Fruit fly (Drosophila melanogaster) whole organism, prepupa: ENCODE results near the gene Sr-CI.
A peak's percentile ranks its signal among the peaks of the same experiment; 100 is the strongest.

Experiments used
- CG10669 ChIP-seq: fragments of 200-800 bp; sonication (Bioruptor generic); optimal IDR thresholded peaks from 3 replicates; lab custom pipeline; 2018; ENCODE audit warnings: missing biosample characterization, mild to moderate bottlenecking, missing genetic modification characterization, moderate library complexity
- CG11294 ChIP-seq: fragments of 200-800 bp; sonication (Bioruptor generic); IDR thresholded peaks from 2 replicates; pipeline ENCODE4 v1.3.6; 2022; ENCODE audit warnings: missing biosample characterization, missing genetic modification characterization
- CG11762 ChIP-seq: fragments of 200-800 bp; sonication (Bioruptor generic); optimal IDR thresholded peaks from 3 replicates; lab custom pipeline; 2016; ENCODE audit warnings: missing biosample characterization, missing genetic modification characterization; ENCODE audit not compliant: insufficient read depth
- CG11902 ChIP-seq: fragments of 200-800 bp; sonication (Bioruptor generic); optimal IDR thresholded peaks from 3 replicates; lab custom pipeline; 2016; ENCODE audit warnings: missing biosample characterization, missing genetic modification characterization
- CG15336 ChIP-seq: fragments of 200-800 bp; sonication (Bioruptor generic); IDR thresholded peaks from 2 replicates; pipeline ENCODE4 v1.3.6; 2022; ENCODE audit warnings: missing biosample characterization, missing genetic modification characterization
- CG1621 ChIP-seq: fragments of 200-800 bp; sonication (Bioruptor generic); optimal IDR thresholded peaks from 3 replicates; lab custom pipeline; 2018; ENCODE audit warnings: missing biosample characterization, mild to moderate bottlenecking, missing genetic modification characterization
- CG16779 ChIP-seq: fragments of 200-800 bp; sonication (Bioruptor generic); optimal IDR thresholded peaks from 3 replicates; lab custom pipeline; 2017; ENCODE audit warnings: missing biosample characterization, mild to moderate bottlenecking, missing genetic modification characterization
- CG3032 ChIP-seq: fragments of 200-800 bp; optimal IDR thresholded peaks from 2 replicates; lab custom pipeline; 2019; ENCODE audit warnings: missing biosample characterization, mild to moderate bottlenecking, missing genetic modification characterization, moderate library complexity
- CG31627 ChIP-seq: fragments of 200-800 bp; sonication (Bioruptor generic); optimal IDR thresholded peaks from 3 replicates; lab custom pipeline; 2016; ENCODE audit warnings: missing biosample characterization, missing genetic modification characterization
- CG32006 ChIP-seq: fragments of 200-800 bp; sonication (Bioruptor generic); optimal IDR thresholded peaks from 3 replicates; lab custom pipeline; 2017; ENCODE audit warnings: missing biosample characterization, mild to moderate bottlenecking, missing genetic modification characterization
- CG3919 ChIP-seq: fragments of 200-800 bp; sonication (Bioruptor generic); optimal IDR thresholded peaks from 3 replicates; lab custom pipeline; 2016; ENCODE audit warnings: missing biosample characterization, missing genetic modification characterization
- CG4318 ChIP-seq: fragments of 200-800 bp; sonication (Bioruptor generic); optimal IDR thresholded peaks from 3 replicates; lab custom pipeline; 2017; ENCODE audit warnings: missing biosample characterization, mild to moderate bottlenecking, missing genetic modification characterization
- CG6163 ChIP-seq: fragments of 200-800 bp; sonication (Bioruptor generic); IDR thresholded peaks from 3 replicates; pipeline ENCODE4 v1.3.6; 2022; ENCODE audit warnings: missing biosample characterization, missing genetic modification characterization
- CG6276 ChIP-seq: fragments of 200-800 bp; sonication (Bioruptor generic); optimal IDR thresholded peaks from 2 replicates; lab custom pipeline; 2017; ENCODE audit warnings: missing biosample characterization, mild to moderate bottlenecking, missing genetic modification characterization
- CG6792 ChIP-seq: fragments of 200-800 bp; sonication (Bioruptor generic); optimal IDR thresholded peaks from 3 replicates; lab custom pipeline; 2016; ENCODE audit warnings: missing biosample characterization, missing genetic modification characterization
- CG6808 ChIP-seq: fragments of 200-800 bp; sonication (Bioruptor generic); optimal IDR thresholded peaks from 3 replicates; lab custom pipeline; 2017; ENCODE audit warnings: missing biosample characterization, missing genetic modification characterization, mild to moderate bottlenecking, moderate library complexity, missing genetic modification reagents
- CG6854 ChIP-seq: fragments of 200-800 bp; sonication (Bioruptor generic); optimal IDR thresholded peaks from 2 replicates; lab custom pipeline; 2017; ENCODE audit warnings: missing biosample characterization, mild to moderate bottlenecking, missing genetic modification characterization
- CG7368 ChIP-seq: fragments of 200-800 bp; sonication (Bioruptor generic); optimal IDR thresholded peaks from 3 replicates; lab custom pipeline; 2016; ENCODE audit warnings: missing biosample characterization, missing genetic modification characterization
- CG8119 ChIP-seq: fragments of 200-800 bp; sonication (Bioruptor generic); IDR thresholded peaks from 3 replicates; pipeline ENCODE4 v1.3.6; 2022; ENCODE audit warnings: missing biosample characterization, missing genetic modification characterization
- CG8632 ChIP-seq: fragments of 200-800 bp; sonication (Bioruptor generic); optimal IDR thresholded peaks from 3 replicates; lab custom pipeline; 2016; ENCODE audit warnings: missing biosample characterization, missing genetic modification characterization
- CG9139 ChIP-seq: fragments of 200-800 bp; sonication (Bioruptor generic); optimal IDR thresholded peaks from 3 replicates; lab custom pipeline; 2017; ENCODE audit warnings: missing biosample characterization, mild to moderate bottlenecking, missing genetic modification characterization
- Eip78C ChIP-seq: fragments of 200-800 bp; sonication (Bioruptor generic); peaks from one replicate; lab custom pipeline; 2016; ENCODE audit warnings: missing biosample characterization, missing genetic modification characterization
- Ets21C ChIP-seq: fragments of 200-800 bp; sonication (Bioruptor generic); optimal IDR thresholded peaks from 3 replicates; lab custom pipeline; 2016; ENCODE audit warnings: missing biosample characterization, missing genetic modification characterization
- Ets96B ChIP-seq: fragments of 200-800 bp; optimal IDR thresholded peaks from 2 replicates; lab custom pipeline; 2019; ENCODE audit warnings: missing biosample characterization, mild to moderate bottlenecking, missing genetic modification characterization, moderate library complexity
- Gug ChIP-seq: fragments of 200-800 bp; sonication (Bioruptor generic); IDR thresholded peaks from 2 replicates; pipeline ENCODE4 v1.3.6; 2022; ENCODE audit warnings: missing biosample characterization, missing genetic modification characterization
- Hr38 ChIP-seq: sonication (Bioruptor generic); optimal IDR thresholded peaks from 2 replicates; lab custom pipeline; 2016; ENCODE audit warnings: missing biosample characterization, missing genetic modification characterization
- Hr39 ChIP-seq: fragments of 200-800 bp; sonication (Bioruptor generic); optimal IDR thresholded peaks from 2 replicates; lab custom pipeline; 2016; ENCODE audit warnings: missing biosample characterization, missing genetic modification characterization
- Hr4 ChIP-seq: fragments of 200-800 bp; sonication (Bioruptor generic); optimal IDR thresholded peaks from 3 replicates; lab custom pipeline; 2016; ENCODE audit warnings: missing biosample characterization, missing genetic modification characterization
- Lpt ChIP-seq: fragments of 200-800 bp; sonication (Bioruptor generic); optimal IDR thresholded peaks from 3 replicates; lab custom pipeline; 2016; ENCODE audit warnings: missing biosample characterization, missing genetic modification characterization
- Met ChIP-seq: fragments of 200-800 bp; sonication (Bioruptor generic); optimal IDR thresholded peaks from 3 replicates; lab custom pipeline; 2016; ENCODE audit warnings: missing biosample characterization, missing genetic modification characterization
- OdsH ChIP-seq: fragments of 200-800 bp; sonication (Bioruptor generic); optimal IDR thresholded peaks from 3 replicates; lab custom pipeline; 2016; ENCODE audit warnings: missing biosample characterization, missing genetic modification characterization
- Smox ChIP-seq: fragments of 200-800 bp; sonication (Bioruptor generic); optimal IDR thresholded peaks from 3 replicates; lab custom pipeline; 2016; ENCODE audit warnings: missing biosample characterization, missing genetic modification characterization
- achi ChIP-seq: fragments of 200-800 bp; sonication (Bioruptor generic); optimal IDR thresholded peaks from 3 replicates; lab custom pipeline; 2016; ENCODE audit warnings: missing biosample characterization, missing genetic modification characterization
- acj6 ChIP-seq: fragments of 200-800 bp; sonication (Bioruptor generic); optimal IDR thresholded peaks from 3 replicates; lab custom pipeline; 2016; ENCODE audit warnings: missing biosample characterization, missing genetic modification characterization
- dac ChIP-seq: fragments of 200-800 bp; sonication (Bioruptor generic); optimal IDR thresholded peaks from 2 replicates; lab custom pipeline; 2017; ENCODE audit warnings: missing biosample characterization, mild to moderate bottlenecking, missing genetic modification characterization
- dsx ChIP-seq: fragments of 200-800 bp; optimal IDR thresholded peaks from 3 replicates; lab custom pipeline; 2019; ENCODE audit warnings: missing biosample characterization, mild to moderate bottlenecking, missing genetic modification characterization, moderate library complexity; ENCODE audit not compliant: poor library complexity, severe bottlenecking
- eg ChIP-seq: fragments of 200-800 bp; sonication (Bioruptor generic); IDR thresholded peaks from 3 replicates; pipeline ENCODE4 v1.3.6; 2022; ENCODE audit warnings: missing biosample characterization, missing genetic modification characterization
- fd59A ChIP-seq: fragments of 200-800 bp; sonication (Bioruptor generic); optimal IDR thresholded peaks from 2 replicates; lab custom pipeline; 2017; ENCODE audit warnings: missing biosample characterization, mild to moderate bottlenecking, missing genetic modification characterization, missing genetic modification reagents
- fd85E ChIP-seq: fragments of 200-800 bp; sonication (Bioruptor generic); optimal IDR thresholded peaks from 3 replicates; lab custom pipeline; 2016; ENCODE audit warnings: missing biosample characterization, missing genetic modification characterization
- fkh ChIP-seq: fragments of 200-800 bp; sonication (Bioruptor generic); optimal IDR thresholded peaks from 3 replicates; lab custom pipeline; 2017; ENCODE audit warnings: missing biosample characterization, mild to moderate bottlenecking, missing genetic modification characterization, moderate library complexity
- net ChIP-seq: fragments of 200-800 bp; sonication (Bioruptor generic); optimal IDR thresholded peaks from 3 replicates; lab custom pipeline; 2016; ENCODE audit warnings: missing biosample characterization, missing genetic modification characterization
- pdm3 ChIP-seq: fragments of 200-800 bp; sonication (Bioruptor generic); optimal IDR thresholded peaks from 3 replicates; lab custom pipeline; 2016; ENCODE audit warnings: missing biosample characterization, missing genetic modification characterization
- salr ChIP-seq, 2 experiments: fragments of 200-800 bp; sonication (Bioruptor generic); optimal IDR thresholded peaks; 3 replicates each; lab custom pipeline; 2016 to 2018; ENCODE audit warnings: missing biosample characterization in 2 of 2, missing genetic modification characterization in 2 of 2, mild to moderate bottlenecking in 1 of 2
- spab ChIP-seq: fragments of 200-800 bp; sonication (Bioruptor generic); optimal IDR thresholded peaks from 2 replicates; lab custom pipeline; 2017; ENCODE audit warnings: missing biosample characterization, mild to moderate bottlenecking, missing genetic modification characterization, missing genetic modification reagents
- ss ChIP-seq, 2 experiments: fragments of 200-800 bp; sonication (Bioruptor generic); optimal IDR thresholded peaks; 2 replicates in 1 of 2; 3 replicates in 1 of 2; lab custom pipeline; 2017 to 2018; ENCODE audit warnings: mild to moderate bottlenecking in 2 of 2, missing biosample characterization in 2 of 2, missing genetic modification characterization in 2 of 2, moderate library complexity in 1 of 2
- svp ChIP-seq: fragments of 200-800 bp; sonication (Bioruptor generic); peaks from one replicate; lab custom pipeline; 2016; ENCODE audit warnings: missing biosample characterization, missing genetic modification characterization
- topi ChIP-seq: fragments of 200-800 bp; sonication (Bioruptor generic); optimal IDR thresholded peaks from 3 replicates; lab custom pipeline; 2016; ENCODE audit warnings: missing biosample characterization, missing genetic modification characterization
- vri ChIP-seq: fragments of 200-800 bp; sonication (Bioruptor generic); optimal IDR thresholded peaks from 3 replicates; lab custom pipeline; 2016; ENCODE audit warnings: missing biosample characterization, mild to moderate bottlenecking, missing genetic modification characterization

The Sr-CI gene

DNA sequence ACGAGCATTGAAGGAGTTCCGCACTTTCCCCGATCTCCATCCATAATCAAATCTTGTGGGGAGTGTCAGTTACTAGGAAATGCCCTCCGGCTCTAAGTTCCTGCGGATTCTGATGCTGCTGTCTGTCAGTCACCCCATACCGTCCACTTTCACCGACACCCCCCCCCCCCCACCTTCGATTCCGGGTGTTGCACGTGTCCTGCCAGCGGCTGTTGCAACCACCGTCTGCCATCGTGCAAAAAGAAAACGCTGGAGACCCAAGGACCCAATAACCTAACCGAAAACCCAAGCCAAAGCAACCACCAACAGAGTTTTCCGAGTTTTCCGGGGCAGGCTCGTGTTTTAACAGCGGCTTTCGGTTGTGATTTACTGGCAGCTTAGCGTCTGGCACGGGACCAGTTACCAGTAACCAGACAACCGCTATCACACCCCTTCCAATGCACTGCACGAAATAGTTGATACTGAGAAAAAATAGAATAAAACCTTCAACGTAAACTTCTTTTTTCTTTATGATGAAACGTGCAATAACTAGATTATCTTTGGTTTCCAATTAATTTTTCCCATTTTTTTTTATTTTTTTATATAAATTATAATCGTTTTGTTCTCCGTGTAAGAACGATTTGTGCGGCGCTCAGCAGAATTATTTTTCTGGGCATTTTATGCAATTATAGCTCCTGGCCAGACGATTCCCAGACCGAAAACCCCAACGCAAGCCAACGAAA is 3.3 kb downstream of the Sr-CI start:
- TF ChIP-seq Met (GFP tag; lab: Kevin White, UChicago): peak; percentile 1
- TF ChIP-seq Eip78C (GFP tag; lab: Kevin White, UChicago): peak; percentile 68
- TF ChIP-seq CG32006 (GFP tag; lab: Kevin White, UChicago): no peak
- no peak for TF ChIP-seq dac (GFP tag; lab: Kevin White, UChicago)
- no peak for TF ChIP-seq achi (GFP tag; lab: Kevin White, UChicago)
- TF ChIP-seq CG7368: no peak
- TF ChIP-seq CG11294: no peak
- no peak for TF ChIP-seq topi (GFP tag; lab: Kevin White, UChicago)
- 0 out of 3 replicates have a peak, but pooled peaks have one; percentile 40 for TF ChIP-seq CG6163 (GFP tag; lab: Robert Waterston, UW)
- TF ChIP-seq svp: peak; percentile 62

DNA sequence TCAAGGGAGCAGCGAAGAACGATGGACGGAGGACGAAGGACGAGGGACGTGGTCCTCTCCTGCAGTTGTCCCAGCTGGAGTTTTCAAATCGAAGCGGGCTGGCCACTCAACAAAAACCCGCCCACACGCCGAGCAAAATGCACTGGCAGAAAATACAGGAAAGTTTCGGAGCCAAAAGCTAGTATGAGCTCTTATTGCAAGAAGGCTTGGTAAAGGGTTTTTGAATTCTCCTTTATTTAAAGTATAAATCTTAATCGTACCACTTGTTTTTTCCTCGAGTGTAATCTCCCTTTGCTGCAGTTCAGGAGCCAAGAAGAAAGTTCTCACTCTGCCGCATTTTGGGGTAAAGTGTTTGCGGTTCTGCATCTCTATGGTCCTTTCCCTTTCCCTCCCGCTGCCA is 7.4 kb downstream of the Sr-CI start:
- TF ChIP-seq CG9139 (GFP tag; lab: Kevin White, UChicago): no peak
- no peak for TF ChIP-seq CG4318 (GFP tag; lab: Kevin White, UChicago)
- no peak for TF ChIP-seq dsx
- TF ChIP-seq CG31627 (GFP tag; lab: Kevin White, UChicago): peak; percentile 45
- peak; percentile 22 for TF ChIP-seq Smox (GFP tag; lab: Kevin White, UChicago)
- no peak for TF ChIP-seq CG8119 (GFP tag; lab: Robert Waterston, UW)
- TF ChIP-seq CG7368: no peak
- TF ChIP-seq svp: peak; percentile 66
- TF ChIP-seq CG15336 (GFP tag; lab: Robert Waterston, UW): no peak
- TF ChIP-seq CG6163 (GFP tag; lab: Robert Waterston, UW): peak; percentile 40; the same call in 1 of the 3 replicates
- no peak for TF ChIP-seq CG8632 (GFP tag; lab: Kevin White, UChicago)
- no peak for TF ChIP-seq CG6854 (GFP tag; lab: Kevin White, UChicago)
- no peak for TF ChIP-seq CG6808 (GFP tag; lab: Kevin White, UChicago)
- TF ChIP-seq fkh (GFP tag; lab: Kevin White, UChicago): no peak
- no peak for TF ChIP-seq achi (GFP tag; lab: Kevin White, UChicago)
- no peak for TF ChIP-seq net (GFP tag; lab: Kevin White, UChicago)
- TF ChIP-seq ss (GFP tag; optimal IDR thresholded peaks at IDR 0.05; lab: Kevin White, UChicago): no peak
- TF ChIP-seq CG11294: no peak
- no peak for TF ChIP-seq CG11762 (GFP tag; lab: Kevin White, UChicago)
- no peak for TF ChIP-seq fd85E (GFP tag; lab: Kevin White, UChicago)
- 0 out of 3 replicates have a peak, but pooled peaks have one; percentile 10 for TF ChIP-seq eg (GFP tag; lab: Robert Waterston, UW)
- peak; percentile 13 for TF ChIP-seq OdsH (GFP tag; lab: Kevin White, UChicago)
- TF ChIP-seq Lpt (GFP tag; lab: Kevin White, UChicago): no peak
- TF ChIP-seq Ets96B (tag; lab: Kevin White, UChicago): no peak
- TF ChIP-seq topi (GFP tag; lab: Kevin White, UChicago): peak; percentile 41
- TF ChIP-seq dac (GFP tag; lab: Kevin White, UChicago): no peak
- peak; percentile 2 for TF ChIP-seq CG3032
- no peak for TF ChIP-seq CG10669
- TF ChIP-seq CG6792: no peak
- TF ChIP-seq fd59A (GFP tag; lab: Kevin White, UChicago): no peak
- TF ChIP-seq salr (GFP tag; optimal IDR thresholded peaks at IDR 0.05; lab: Kevin White, UChicago): no peak
- TF ChIP-seq Hr39 (GFP tag; lab: Kevin White, UChicago): peak; percentile 14
- no peak for TF ChIP-seq Hr4
- no peak for TF ChIP-seq CG11902 (GFP tag; lab: Kevin White, UChicago)
- no peak for TF ChIP-seq Hr38
- TF ChIP-seq Met (GFP tag; lab: Kevin White, UChicago): peak; percentile 45
- no peak for TF ChIP-seq spab (GFP tag; lab: Kevin White, UChicago)
- TF ChIP-seq acj6 (GFP tag; lab: Kevin White, UChicago): no peak
- no peak for TF ChIP-seq CG16779 (tag; lab: Kevin White, UChicago)
- TF ChIP-seq Ets21C (GFP tag; lab: Kevin White, UChicago): no peak
- TF ChIP-seq Gug (GFP tag; lab: Robert Waterston, UW): no peak
- TF ChIP-seq CG6276 (GFP tag; lab: Kevin White, UChicago): no peak
- no peak for TF ChIP-seq CG1621 (tag; lab: Kevin White, UChicago)
- TF ChIP-seq CG3919 (GFP tag; lab: Kevin White, UChicago): peak; percentile 13
- peak; percentile 11 for TF ChIP-seq pdm3 (GFP tag; lab: Kevin White, UChicago)
- no peak for TF ChIP-seq vri
